Worm (Caenorhabditis elegans) whole organism, late embryonic: ENCODE results near the gene sly-1.

Experiments
- ama-1 ChIP-seq: fragments of 150-350 bp; optimal IDR thresholded peaks from 2 replicates; lab custom pipeline; 2014
- ceh-6 ChIP-seq: fragments of 200-800 bp; sonication (Bioruptor generic); optimal IDR thresholded peaks from 2 replicates; lab custom pipeline; 2018; ENCODE audit warnings: mild to moderate bottlenecking, missing genetic modification characterization, missing compliant biosample characterization
- hlh-30 ChIP-seq: sonication (generic microtip); optimal IDR thresholded peaks from 2 replicates; lab custom pipeline; 2017; ENCODE audit warnings: antibody characterized with exemption, missing genetic modification characterization, missing compliant biosample characterization; ENCODE audit not compliant: insufficient read depth
- tbx-2 ChIP-seq: sonication (generic microtip); optimal IDR thresholded peaks from 2 replicates; lab custom pipeline; 2016; ENCODE audit warnings: missing genetic modification characterization, missing compliant biosample characterization

DNA sequence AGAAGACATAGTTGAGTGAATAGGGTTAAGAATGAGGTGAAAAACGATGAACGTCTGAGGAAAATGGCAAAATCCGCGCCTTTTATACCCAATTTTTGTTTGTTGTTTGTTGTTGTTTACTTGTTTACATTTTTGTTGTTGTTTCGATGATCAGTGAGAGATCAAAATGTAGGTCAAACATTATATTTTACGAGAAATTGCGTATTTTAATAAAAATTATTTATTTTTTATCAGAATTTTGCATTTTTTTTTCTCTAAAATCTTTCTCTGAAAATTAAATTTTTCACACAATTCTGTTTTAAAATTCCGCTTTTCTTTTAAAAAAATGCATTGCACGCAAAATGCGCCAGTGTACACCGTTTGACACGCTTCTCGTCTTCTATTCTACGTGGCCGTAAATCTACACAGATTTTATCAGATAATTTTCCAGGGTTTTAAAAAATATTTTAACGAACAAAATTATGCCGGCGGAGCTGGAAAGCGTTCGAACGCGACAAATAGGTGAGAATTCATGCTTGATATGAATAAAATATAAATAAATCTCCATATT, at the start of gene sly-1, which contains the start of gene sip-1:
- TF ChIP-seq hlh-30 (tag; lab: Kevin White, UChicago) = no peak
- no peak for TF ChIP-seq tbx-2 (tag; lab: Kevin White, UChicago)
- no peak for TF ChIP-seq ama-1 (lab: Kevin White, UChicago)
- no peak for TF ChIP-seq ceh-6
